Fruit fly (Drosophila melanogaster) whole organism, prepupa: ENCODE data around the gene Gasp.

Source experiments
- CG10669 ChIP-seq: fragments of 200-800 bp; sonication (Bioruptor generic); optimal IDR thresholded peaks from 3 replicates; lab custom pipeline; 2018; ENCODE audit warnings: missing biosample characterization, mild to moderate bottlenecking, missing genetic modification characterization, moderate library complexity
- CG11294 ChIP-seq: fragments of 200-800 bp; sonication (Bioruptor generic); IDR thresholded peaks from 2 replicates; pipeline ENCODE4 v1.3.6; 2022; ENCODE audit warnings: missing biosample characterization, missing genetic modification characterization
- CG16779 ChIP-seq: fragments of 200-800 bp; sonication (Bioruptor generic); optimal IDR thresholded peaks from 3 replicates; lab custom pipeline; 2017; ENCODE audit warnings: missing biosample characterization, mild to moderate bottlenecking, missing genetic modification characterization
- CG3032 ChIP-seq: fragments of 200-800 bp; optimal IDR thresholded peaks from 2 replicates; lab custom pipeline; 2019; ENCODE audit warnings: missing biosample characterization, mild to moderate bottlenecking, missing genetic modification characterization, moderate library complexity
- CG34406 ChIP-seq: fragments of 200-800 bp; sonication (Bioruptor generic); optimal IDR thresholded peaks from 3 replicates; lab custom pipeline; 2016; ENCODE audit warnings: missing biosample characterization, missing genetic modification characterization
- CG3919 ChIP-seq: fragments of 200-800 bp; sonication (Bioruptor generic); optimal IDR thresholded peaks from 3 replicates; lab custom pipeline; 2016; ENCODE audit warnings: missing biosample characterization, missing genetic modification characterization
- CG6276 ChIP-seq: fragments of 200-800 bp; sonication (Bioruptor generic); optimal IDR thresholded peaks from 2 replicates; lab custom pipeline; 2017; ENCODE audit warnings: missing biosample characterization, mild to moderate bottlenecking, missing genetic modification characterization
- CG6808 ChIP-seq: fragments of 200-800 bp; sonication (Bioruptor generic); optimal IDR thresholded peaks from 3 replicates; lab custom pipeline; 2017; ENCODE audit warnings: missing biosample characterization, missing genetic modification characterization, mild to moderate bottlenecking, moderate library complexity, missing genetic modification reagents
- CG6854 ChIP-seq: fragments of 200-800 bp; sonication (Bioruptor generic); optimal IDR thresholded peaks from 2 replicates; lab custom pipeline; 2017; ENCODE audit warnings: missing biosample characterization, mild to moderate bottlenecking, missing genetic modification characterization
- CG8119 ChIP-seq: fragments of 200-800 bp; sonication (Bioruptor generic); IDR thresholded peaks from 3 replicates; pipeline ENCODE4 v1.3.6; 2022; ENCODE audit warnings: missing biosample characterization, missing genetic modification characterization
- Eip93F ChIP-seq: fragments of 200-800 bp; sonication (Bioruptor generic); optimal IDR thresholded peaks from 2 replicates; lab custom pipeline; 2016; ENCODE audit warnings: missing biosample characterization, mild to moderate bottlenecking, missing genetic modification characterization
- Hr39 ChIP-seq: fragments of 200-800 bp; sonication (Bioruptor generic); optimal IDR thresholded peaks from 2 replicates; lab custom pipeline; 2016; ENCODE audit warnings: missing biosample characterization, missing genetic modification characterization
- Lpt ChIP-seq: fragments of 200-800 bp; sonication (Bioruptor generic); optimal IDR thresholded peaks from 3 replicates; lab custom pipeline; 2016; ENCODE audit warnings: missing biosample characterization, missing genetic modification characterization
- Met ChIP-seq: fragments of 200-800 bp; sonication (Bioruptor generic); optimal IDR thresholded peaks from 3 replicates; lab custom pipeline; 2016; ENCODE audit warnings: missing biosample characterization, missing genetic modification characterization
- OdsH ChIP-seq: fragments of 200-800 bp; sonication (Bioruptor generic); optimal IDR thresholded peaks from 3 replicates; lab custom pipeline; 2016; ENCODE audit warnings: missing biosample characterization, missing genetic modification characterization
- Sox15 ChIP-seq: fragments of 200-800 bp; sonication (Bioruptor generic); optimal IDR thresholded peaks from 3 replicates; lab custom pipeline; 2016; ENCODE audit warnings: missing biosample characterization, missing genetic modification characterization
- acj6 ChIP-seq: fragments of 200-800 bp; sonication (Bioruptor generic); optimal IDR thresholded peaks from 3 replicates; lab custom pipeline; 2016; ENCODE audit warnings: missing biosample characterization, missing genetic modification characterization
- dsx ChIP-seq: fragments of 200-800 bp; optimal IDR thresholded peaks from 3 replicates; lab custom pipeline; 2019; ENCODE audit warnings: missing biosample characterization, mild to moderate bottlenecking, missing genetic modification characterization, moderate library complexity; ENCODE audit not compliant: poor library complexity, severe bottlenecking
- eg ChIP-seq: fragments of 200-800 bp; sonication (Bioruptor generic); IDR thresholded peaks from 3 replicates; pipeline ENCODE4 v1.3.6; 2022; ENCODE audit warnings: missing biosample characterization, missing genetic modification characterization
- esn ChIP-seq: fragments of 200-800 bp; sonication (Bioruptor generic); optimal IDR thresholded peaks from 2 replicates; lab custom pipeline; 2016; ENCODE audit warnings: missing biosample characterization, mild to moderate bottlenecking, missing genetic modification characterization, moderate library complexity
- fkh ChIP-seq: fragments of 200-800 bp; sonication (Bioruptor generic); optimal IDR thresholded peaks from 3 replicates; lab custom pipeline; 2017; ENCODE audit warnings: missing biosample characterization, mild to moderate bottlenecking, missing genetic modification characterization, moderate library complexity
- lz ChIP-seq: fragments of 200-800 bp; sonication (Bioruptor generic); optimal IDR thresholded peaks from 3 replicates; lab custom pipeline; 2016; ENCODE audit warnings: missing biosample characterization, missing genetic modification characterization
- net ChIP-seq: fragments of 200-800 bp; sonication (Bioruptor generic); optimal IDR thresholded peaks from 3 replicates; lab custom pipeline; 2016; ENCODE audit warnings: missing biosample characterization, missing genetic modification characterization
- pdm3 ChIP-seq: fragments of 200-800 bp; sonication (Bioruptor generic); optimal IDR thresholded peaks from 3 replicates; lab custom pipeline; 2016; ENCODE audit warnings: missing biosample characterization, missing genetic modification characterization
- svp ChIP-seq: fragments of 200-800 bp; sonication (Bioruptor generic); peaks from one replicate; lab custom pipeline; 2016; ENCODE audit warnings: missing biosample characterization, missing genetic modification characterization
- vri ChIP-seq: fragments of 200-800 bp; sonication (Bioruptor generic); optimal IDR thresholded peaks from 3 replicates; lab custom pipeline; 2016; ENCODE audit warnings: missing biosample characterization, mild to moderate bottlenecking, missing genetic modification characterization

Gasp gene

DNA sequence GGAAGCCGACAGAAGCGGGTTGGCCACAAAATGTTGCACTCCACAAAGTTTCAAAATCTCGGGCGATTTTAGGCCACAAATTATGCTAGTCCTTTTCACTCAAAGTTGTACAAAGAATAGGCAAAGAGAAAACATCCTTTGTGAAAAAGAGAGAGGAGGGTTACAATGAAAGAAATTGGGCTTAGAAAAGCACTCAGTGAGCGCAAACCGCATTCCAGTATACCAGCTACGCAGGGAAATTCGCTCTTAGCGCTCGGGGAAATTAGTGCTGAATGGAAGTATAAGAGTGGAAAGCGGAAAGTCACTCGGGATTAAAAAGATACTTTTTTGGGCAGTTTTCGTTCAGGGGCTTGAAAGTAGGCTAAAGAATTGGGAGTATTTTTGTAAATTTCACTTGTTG is 18.6 kb downstream of the Gasp start:
- TF ChIP-seq eg (GFP tag; lab: Robert Waterston, UW) (no peak), esn (GFP tag; lab: Kevin White, UChicago) (no peak), Sox15 (GFP tag; lab: Kevin White, UChicago) (no peak), dsx (GFP tag; lab: Kevin White, UChicago) (no peak), Lpt (GFP tag; lab: Kevin White, UChicago) (no peak), acj6 (GFP tag; lab: Kevin White, UChicago) (no peak), CG6854 (no peak), OdsH (GFP tag; lab: Kevin White, UChicago) (no peak), Met (GFP tag; lab: Kevin White, UChicago) (no peak), Eip93F (GFP tag; lab: Kevin White, UChicago) (no peak), CG10669 (GFP tag; lab: Kevin White, UChicago) (no peak), CG6276 (no peak), lz (GFP tag; lab: Kevin White, UChicago) (no peak), Hr39 (GFP tag; lab: Kevin White, UChicago) (no peak), CG8119 (no peak), CG3919 (GFP tag; lab: Kevin White, UChicago) (no peak)
- TF ChIP-seq, all 60 proteins: peak for 0

dm6 chr3R:6078183-6078582 is 22.5 kb downstream of the Gasp start, which contains the start of gene Or83c:
Or83c (minus strand) TSS chr3R:6078283.
- TF ChIP-seq CG34406 (GFP tag; lab: Kevin White, UChicago) (no peak), Eip93F (GFP tag; lab: Kevin White, UChicago) (no peak), vri (GFP tag; lab: Kevin White, UChicago) (no peak), dsx (GFP tag; lab: Kevin White, UChicago) (no peak), CG6276 (no peak), CG11294 (GFP tag; lab: Robert Waterston, UW) (no peak), CG3032 (tag; lab: Kevin White, UChicago) (no peak), net (GFP tag; lab: Kevin White, UChicago) (no peak), svp (no peak), fkh (no peak), CG6808 (GFP tag; lab: Kevin White, UChicago) (no peak), CG16779 (tag; lab: Kevin White, UChicago) (no peak), Met (GFP tag; lab: Kevin White, UChicago) (no peak)

dm6 chr3R:6057436-6057835 is 43.3 kb downstream of the Gasp start, which contains the start of gene CG15580:
CG15580 (minus strand) TSS chr3R:6057536.
- no peak for TF ChIP-seq pdm3
- TF ChIP-seq, all 60 proteins: peak for 0
